Fruit fly (Drosophila melanogaster) whole organism: ENCODE results near the gene Vlet.

Experiments used
- CG8478 ChIP-seq: fragments of >200 bp; optimal IDR thresholded peaks from 2 replicates; lab custom pipeline; 2018; ENCODE audit warnings: inconsistent platforms
- Dll ChIP-seq: fragments of >200 bp; optimal IDR thresholded peaks from 2 replicates; lab custom pipeline; 2017
- EcR ChIP-seq, 2 experiments: fragments of >200 bp; optimal IDR thresholded peaks; 2 replicates each; lab custom pipeline; 2017; ENCODE audit warnings: missing biosample characterization in 2 of 2, missing genetic modification characterization in 2 of 2, missing genetic modification reagents in 2 of 2
- pan ChIP-seq: fragments of >200 bp; optimal IDR thresholded peaks from 2 replicates; lab custom pipeline; 2017
- psq ChIP-seq: fragments of >200 bp; optimal IDR thresholded peaks from 2 replicates; lab custom pipeline; 2017
- usp ChIP-seq: fragments of >200 bp; optimal IDR thresholded peaks from 2 replicates; lab custom pipeline; 2017; ENCODE audit warnings: missing biosample characterization, missing genetic modification characterization, mixed read lengths

The Vlet gene

DNA sequence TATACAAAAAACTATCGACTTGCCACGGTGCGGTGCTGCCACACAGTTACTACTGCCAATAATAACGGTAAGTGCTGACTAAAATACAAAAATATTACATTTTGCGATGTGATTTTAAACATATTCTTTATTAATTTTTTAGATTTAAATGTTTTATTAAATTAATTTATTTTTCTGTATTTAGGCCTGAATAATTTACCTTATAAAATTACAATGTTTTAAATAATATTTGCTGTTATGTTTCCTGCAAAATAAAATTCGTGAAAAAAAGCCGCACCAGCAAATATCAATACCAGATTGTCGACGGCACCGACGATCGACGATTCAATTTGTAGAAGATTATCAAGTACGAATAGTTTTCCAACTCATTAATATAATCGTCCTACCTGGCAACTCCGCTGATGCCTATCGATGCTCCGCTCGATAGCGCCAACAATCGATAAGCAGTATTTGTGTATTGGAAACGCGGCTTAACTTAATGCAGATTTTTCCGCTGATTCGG, at the start of gene Vlet, which contains the start of gene bif:
TSS of gene Vlet (minus strand) at position 51 of the 502 bp plus-strand sequence.
TSS of gene bif (plus strand) at position 432 of the 502 bp plus-strand sequence.
- TF ChIP-seq CG8478 (lab: Kevin White, UChicago) (no peak), EcR (GFP tag; optimal IDR thresholded peaks at IDR 0.05; lab: Kevin White, UChicago) (no peak), psq (no peak), usp (GFP tag; lab: Kevin White, UChicago) (no peak), Dll (lab: Kevin White, UChicago) (no peak), pan (lab: Kevin White, UChicago) (no peak)

DNA sequence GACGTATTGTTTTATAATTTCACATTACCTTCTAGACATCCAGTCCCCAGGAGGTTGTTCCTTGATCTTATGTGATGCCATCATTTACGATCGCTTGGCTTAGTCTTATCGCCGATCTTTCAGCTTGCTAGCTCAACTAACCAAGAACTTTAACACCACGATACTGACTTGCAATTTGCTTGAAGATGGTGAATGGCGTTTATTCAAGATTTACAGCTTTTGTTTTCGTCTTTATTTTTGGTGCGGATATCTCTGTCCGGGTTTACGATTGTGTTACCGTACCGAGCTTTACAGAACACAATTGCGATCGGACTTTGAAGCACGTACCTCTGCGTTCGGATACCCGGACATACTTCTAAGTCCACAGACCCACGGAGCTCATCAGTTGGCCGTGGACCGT, 45.6 kb upstream of the Vlet start, which contains the start of gene CG15221:
TSS of gene CG15221 (plus strand) at position 301 of the 400 bp plus-strand sequence.
- TF ChIP-seq psq = no peak
- no peak for TF ChIP-seq Dll (lab: Kevin White, UChicago)
- TF ChIP-seq usp (GFP tag; lab: Kevin White, UChicago) = no peak
- TF ChIP-seq CG8478 (lab: Kevin White, UChicago) = no peak
- no peak for TF ChIP-seq EcR (GFP tag; optimal IDR thresholded peaks at IDR 0.05; lab: Kevin White, UChicago)
- no peak for TF ChIP-seq pan (lab: Kevin White, UChicago)

DNA sequence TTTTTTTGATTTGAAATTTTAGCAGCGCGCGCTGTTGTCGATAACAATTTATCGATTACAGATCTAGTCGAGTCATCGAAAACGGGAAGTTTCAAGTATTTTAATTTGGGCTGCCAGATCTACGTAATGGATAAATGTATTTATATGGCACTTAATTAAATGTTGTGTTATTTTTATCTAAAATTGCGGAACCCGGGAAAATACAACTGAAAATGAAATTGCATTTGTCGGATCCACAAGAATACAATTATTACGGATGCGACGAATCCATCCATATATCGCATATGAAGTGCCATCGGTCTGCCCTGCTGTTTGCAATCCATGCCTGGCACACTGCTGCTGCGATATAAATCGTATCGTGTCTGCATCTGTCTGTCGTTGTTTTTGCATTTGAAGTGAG, 41.7 kb upstream of the Vlet start, which contains the start of gene Tango10:
TSS of gene Tango10 (plus strand) at position 108 of the 400 bp plus-strand sequence.
- TF ChIP-seq CG8478 (lab: Kevin White, UChicago) = no peak
- TF ChIP-seq EcR (GFP tag; optimal IDR thresholded peaks at IDR 0.05; lab: Kevin White, UChicago) = no peak
- no peak for TF ChIP-seq Dll (lab: Kevin White, UChicago)
- no peak for TF ChIP-seq psq
- TF ChIP-seq pan (lab: Kevin White, UChicago) = no peak
- TF ChIP-seq usp (GFP tag; lab: Kevin White, UChicago) = no peak

DNA sequence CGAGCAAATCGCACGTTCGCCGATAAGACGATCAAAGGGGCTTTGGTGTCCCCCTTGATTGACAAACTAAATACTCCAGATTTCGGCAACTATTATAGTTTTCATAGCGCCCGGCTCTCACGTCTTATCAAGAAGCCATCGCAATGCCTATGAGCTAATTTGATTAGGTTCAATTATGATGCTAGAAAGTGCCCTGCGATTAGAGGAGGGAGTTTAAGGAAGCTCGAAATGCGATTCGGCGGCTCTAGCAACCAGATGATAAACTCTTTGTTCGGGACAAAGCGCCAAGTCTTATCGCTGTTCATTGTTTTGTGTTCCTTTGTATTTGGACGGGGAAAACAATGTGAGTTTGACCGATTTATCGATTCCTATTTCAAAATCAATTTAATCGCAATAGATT, 39.5 kb upstream of the Vlet start:
- no peak for TF ChIP-seq psq

DNA sequence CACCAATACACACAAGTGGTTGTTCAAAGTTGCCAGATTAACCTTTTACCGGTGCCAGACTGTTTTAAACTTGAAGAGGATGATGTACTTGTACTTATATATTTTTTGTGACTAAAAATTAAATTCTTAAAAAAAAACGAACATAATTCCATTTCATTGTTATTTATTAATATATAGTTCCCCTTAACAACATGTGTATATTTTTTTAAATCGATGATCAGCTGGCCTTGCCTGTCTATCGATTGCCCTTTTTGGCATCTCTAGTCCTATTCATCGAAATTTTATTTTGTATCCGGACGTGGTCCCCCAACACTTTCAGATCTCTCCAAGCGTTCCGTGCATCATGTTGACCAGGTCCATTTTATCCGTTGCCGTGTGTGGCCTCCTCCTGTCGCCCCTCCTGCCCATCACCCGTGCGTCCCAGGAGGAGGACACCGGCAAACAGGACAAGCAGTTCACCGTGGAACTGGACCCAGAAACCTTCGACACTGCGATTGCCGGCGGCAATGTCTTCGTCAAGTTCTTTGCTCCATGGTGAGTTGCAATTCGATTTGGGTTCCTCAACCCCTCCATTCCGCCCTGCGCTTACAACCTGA, 38.4 kb upstream of the Vlet start, which contains the start of gene prtp:
TSS of gene prtp (plus strand) at position 26 of the 596 bp plus-strand sequence.
- no peak for TF ChIP-seq psq

DNA sequence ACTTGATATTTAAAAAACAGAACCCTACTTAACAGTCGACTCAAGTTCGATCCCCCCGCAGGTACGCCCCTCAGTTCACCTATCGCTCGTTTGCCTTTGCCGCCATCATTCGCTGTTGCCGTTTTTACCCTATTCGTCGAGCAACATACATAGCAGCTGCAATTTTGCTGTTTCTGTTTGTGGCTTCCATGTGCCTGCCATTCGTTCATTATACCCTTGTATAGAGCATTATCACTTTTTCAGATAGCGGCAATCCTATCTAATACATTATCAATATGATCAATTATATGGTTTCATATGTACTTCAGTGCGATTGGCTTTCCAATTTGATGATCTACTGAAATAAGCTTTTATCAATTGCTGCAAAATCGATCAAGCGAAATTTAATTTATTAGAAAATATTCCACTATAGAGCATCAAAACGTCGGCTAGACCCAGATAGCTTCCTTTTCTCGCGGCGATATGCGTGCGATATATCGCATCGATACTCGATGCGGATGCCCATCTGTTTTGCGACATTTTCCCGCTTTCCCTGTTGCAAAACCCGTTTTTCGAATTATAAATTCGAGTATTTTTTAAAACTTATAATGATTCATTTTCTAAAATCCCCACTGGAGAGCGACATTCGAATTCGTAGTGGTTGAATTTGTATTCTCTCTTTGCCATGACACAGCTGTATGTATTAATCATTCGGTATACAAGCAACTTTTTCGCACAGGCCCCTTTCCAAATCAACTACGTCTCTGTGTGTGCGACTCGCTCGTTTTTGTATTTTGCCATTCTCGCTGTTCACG, 37.7 kb upstream of the Vlet start:
- no peak for TF ChIP-seq psq
- no peak for TF ChIP-seq EcR (GFP tag; optimal IDR thresholded peaks at IDR 0.05; lab: Kevin White, UChicago)
- no peak for TF ChIP-seq Dll (lab: Kevin White, UChicago)
- no peak for TF ChIP-seq CG8478 (lab: Kevin White, UChicago)
- no peak for TF ChIP-seq usp (GFP tag; lab: Kevin White, UChicago)
- no peak for TF ChIP-seq pan (lab: Kevin White, UChicago)

DNA sequence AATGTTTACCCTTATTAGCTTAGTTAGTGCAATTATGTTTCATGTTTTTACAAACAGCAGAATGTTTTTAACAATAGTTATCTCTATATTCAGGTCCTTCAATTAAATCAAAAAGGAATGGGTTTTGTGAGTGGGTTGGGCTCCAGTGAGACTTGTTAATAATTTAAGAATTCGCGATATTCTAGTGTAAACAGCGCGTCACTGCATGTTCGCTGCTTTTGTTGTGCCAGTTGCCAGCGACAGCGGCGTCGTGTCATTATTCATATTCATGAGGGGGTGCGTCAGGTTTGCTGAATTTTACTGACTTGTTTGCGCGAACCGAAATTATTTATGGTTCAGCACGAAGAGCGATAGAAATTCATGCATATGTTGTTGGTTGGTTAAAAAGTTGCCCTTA, 36.9 kb upstream of the Vlet start, which contains the start of gene Amun:
TSS of gene Amun (minus strand) at position 303 of the 397 bp plus-strand sequence.
- TF ChIP-seq EcR (GFP tag; optimal IDR thresholded peaks at IDR 0.05; lab: Kevin White, UChicago) = no peak
- TF ChIP-seq psq = no peak
- TF ChIP-seq Dll (lab: Kevin White, UChicago) = no peak
- no peak for TF ChIP-seq pan (lab: Kevin White, UChicago)
- no peak for TF ChIP-seq usp (GFP tag; lab: Kevin White, UChicago)
- no peak for TF ChIP-seq CG8478 (lab: Kevin White, UChicago)

DNA sequence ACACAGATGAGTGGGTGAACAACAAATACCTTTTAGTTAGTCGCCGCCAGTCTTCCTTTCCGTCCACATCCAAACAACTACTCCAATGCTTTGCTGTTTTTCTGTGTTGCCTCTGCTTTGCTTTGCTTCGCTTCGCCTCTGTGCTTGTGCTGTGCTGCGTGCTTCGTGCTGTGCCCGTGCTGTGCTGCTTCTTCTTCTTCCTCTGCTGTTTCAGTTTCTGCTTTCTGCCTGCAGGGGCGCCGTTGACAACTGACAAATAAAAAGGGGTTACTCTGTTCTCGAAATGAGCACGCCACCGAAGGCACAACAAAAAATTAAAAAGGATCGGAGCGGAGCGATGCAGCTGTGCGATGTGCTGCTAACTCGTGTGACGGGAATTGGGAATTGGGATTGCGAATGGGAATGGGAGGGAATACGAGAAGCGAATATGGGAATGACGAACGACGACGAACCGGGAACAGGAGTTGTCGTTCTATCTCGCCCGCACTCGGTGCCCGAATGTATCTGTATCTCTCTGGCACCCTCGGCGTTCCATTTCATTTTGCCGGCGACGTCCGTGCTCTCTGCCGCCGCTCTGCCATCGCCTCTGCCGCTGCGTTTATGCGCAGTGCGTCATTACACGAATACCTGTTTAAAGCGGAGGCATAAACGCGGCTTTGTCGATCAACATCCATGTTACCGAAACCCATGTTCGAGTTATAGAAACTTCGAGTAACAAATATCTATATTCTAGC, 36.3 kb upstream of the Vlet start:
- TF ChIP-seq usp (GFP tag; lab: Kevin White, UChicago) (no peak), Dll (lab: Kevin White, UChicago) (no peak), CG8478 (lab: Kevin White, UChicago) (no peak), pan (lab: Kevin White, UChicago) (no peak), psq (peak; percentile 13)

DNA sequence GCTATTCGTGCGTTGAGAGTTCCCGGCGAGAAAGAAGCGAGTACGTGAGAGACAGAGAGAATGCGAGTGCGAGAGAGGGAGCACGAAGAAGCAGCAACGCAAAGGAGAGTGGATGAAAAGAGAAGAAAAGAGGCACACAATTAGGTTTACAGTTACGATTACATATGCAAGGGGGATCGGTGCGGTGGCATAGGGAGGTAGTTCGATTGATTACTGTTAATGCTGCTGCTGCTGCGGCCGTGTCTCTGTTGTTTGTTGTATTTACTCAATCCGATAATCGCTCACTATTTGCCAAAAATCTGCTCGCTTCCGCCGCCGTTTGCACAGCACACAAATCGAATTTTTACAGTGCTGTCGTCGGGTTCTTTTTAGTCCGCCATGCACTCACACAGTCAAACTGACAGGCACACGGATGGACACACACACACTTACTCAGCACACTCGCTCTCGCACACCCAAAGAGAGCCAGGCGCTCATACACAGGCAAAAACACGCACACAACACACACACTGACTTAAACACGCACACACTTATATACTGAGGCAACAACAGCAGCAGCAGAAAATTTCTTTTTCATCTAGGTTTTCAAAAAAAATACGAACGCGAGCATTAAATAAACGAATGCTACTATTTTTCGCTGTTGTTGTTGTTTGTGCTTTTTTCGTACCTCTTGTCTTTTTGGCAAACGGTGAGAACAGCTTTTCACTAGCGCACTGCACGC, 35.6 kb upstream of the Vlet start:
- TF ChIP-seq Dll (lab: Kevin White, UChicago) = peak; percentile 52
- no peak for TF ChIP-seq usp (GFP tag; lab: Kevin White, UChicago)
- no peak for TF ChIP-seq psq
- TF ChIP-seq CG8478 (lab: Kevin White, UChicago) = peak; percentile 83
- no peak for TF ChIP-seq EcR (GFP tag; optimal IDR thresholded peaks at IDR 0.05; lab: Kevin White, UChicago)
- TF ChIP-seq pan (lab: Kevin White, UChicago) = no peak

DNA sequence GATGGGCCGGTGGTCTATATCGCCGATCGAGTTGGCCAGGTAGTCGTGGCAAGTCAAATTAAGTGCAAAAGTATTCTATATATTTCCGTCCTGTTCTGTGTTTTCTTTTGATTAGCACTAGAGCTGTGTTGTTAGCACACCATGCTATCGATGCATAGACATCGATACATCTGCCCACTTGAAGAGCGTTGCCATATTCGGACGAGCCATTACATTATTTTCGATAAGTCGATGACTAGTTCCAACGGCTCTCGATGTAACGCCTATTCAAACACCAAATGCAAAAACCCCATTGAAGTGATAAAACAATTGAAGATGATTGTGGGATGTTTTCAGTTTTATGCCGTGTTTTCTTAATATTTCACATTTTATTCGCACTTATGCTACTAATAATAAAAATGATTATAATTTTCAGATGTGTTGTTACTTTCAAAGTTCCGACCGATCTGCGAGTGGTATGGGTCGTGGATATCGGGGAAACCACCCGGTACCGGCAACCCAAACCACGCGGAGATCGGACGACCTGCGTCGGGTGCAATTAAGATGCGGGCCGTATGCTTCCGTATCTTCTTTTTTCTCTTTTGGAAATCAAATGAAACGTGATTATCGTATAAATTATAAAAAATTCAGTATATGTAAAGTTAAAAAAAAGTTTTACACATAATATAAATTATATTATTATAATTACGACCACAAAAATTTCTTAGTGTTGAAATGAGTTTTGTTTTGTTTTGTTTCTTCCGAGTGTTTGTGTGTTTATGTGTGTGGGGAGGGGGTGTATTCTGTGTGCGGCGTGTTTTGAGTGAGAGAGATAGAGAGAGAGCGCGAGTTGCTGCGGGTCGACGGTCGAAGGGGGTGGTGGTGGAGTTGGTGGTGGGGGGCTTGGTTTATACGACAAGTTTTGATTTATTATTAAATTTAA, 31.7 kb upstream of the Vlet start, which contains the start of gene FucT6:
TSS of gene FucT6 (minus strand) at position 153 of the 922 bp plus-strand sequence.
- no peak for TF ChIP-seq EcR (GFP tag; optimal IDR thresholded peaks at IDR 0.05; lab: Kevin White, UChicago)
- TF ChIP-seq usp (GFP tag; lab: Kevin White, UChicago) = no peak
- no peak for TF ChIP-seq Dll (lab: Kevin White, UChicago)
- TF ChIP-seq pan (lab: Kevin White, UChicago) = no peak
- TF ChIP-seq CG8478 (lab: Kevin White, UChicago) = no peak
- TF ChIP-seq psq = no peak
